Fruit fly (Drosophila melanogaster) whole organism, adult: ENCODE results near the gene Fitm.

Experiments used
- CG12768 ChIP-seq: fragments of 200-800 bp; sonication (Bioruptor generic); optimal IDR thresholded peaks from 2 replicates; lab custom pipeline; 2017; ENCODE audit warnings: missing biosample characterization, missing genetic modification characterization, mild to moderate bottlenecking, moderate library complexity, missing genetic modification reagents
- Crg-1 ChIP-seq: fragments of 200-800 bp; sonication (Bioruptor generic); optimal IDR thresholded peaks from 2 replicates; lab custom pipeline; 2016; ENCODE audit warnings: missing biosample characterization, missing genetic modification characterization

DNA sequence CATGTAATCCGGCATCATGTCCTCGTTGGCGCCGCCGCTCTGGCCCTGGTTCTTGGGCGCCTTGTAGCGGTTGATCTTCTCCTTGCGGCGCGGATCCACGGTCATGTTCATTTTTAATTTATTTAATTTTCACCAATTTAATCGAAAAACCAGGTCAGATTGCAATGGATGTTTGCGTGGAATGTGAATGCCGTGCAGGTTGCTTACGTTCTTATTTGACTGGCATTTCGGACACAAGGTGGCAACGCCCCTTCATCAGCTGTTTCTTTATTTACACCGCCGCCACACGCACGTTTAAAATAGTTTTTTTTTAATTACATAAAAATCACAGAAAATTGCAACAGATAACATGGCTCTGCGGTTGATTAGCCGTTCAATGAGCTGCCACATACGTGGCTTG, 9.7 kb downstream of the Fitm start, which contains the start of the genes CG10674 and CG4611:
- TF ChIP-seq Crg-1 (GFP tag; lab: Kevin White, UChicago) (no peak), CG12768 (no peak)
